Worm (Caenorhabditis elegans) whole organism, L4 larva: ENCODE data around the gene nas-25.
A peak's percentile ranks its signal among the peaks of the same experiment; 100 is the strongest.

Source experiments
- F26F4.8 ChIP-seq: fragments of 200-800 bp; sonication (Bioruptor generic); conservative IDR thresholded peaks from 2 replicates; pipeline ENCODE4 v1.3.6; 2022; ENCODE audit warnings: missing genetic modification characterization, missing compliant biosample characterization
- F49E8.2 ChIP-seq: sonication (generic microtip); optimal IDR thresholded peaks from 2 replicates; lab custom pipeline; 2016; ENCODE audit warnings: missing compliant biosample characterization, mild to moderate bottlenecking, missing genetic modification characterization, borderline replicate concordance
- T20F7.1 ChIP-seq: fragments of 200-800 bp; sonication (Bioruptor generic); optimal IDR thresholded peaks from 2 replicates; lab custom pipeline; 2018; ENCODE audit warnings: mild to moderate bottlenecking, missing genetic modification characterization, missing compliant biosample characterization
- T26A8.4 ChIP-seq: fragments of 200-800 bp; sonication (Bioruptor generic); IDR thresholded peaks from 2 replicates; pipeline ENCODE4 v1.3.6; 2022; ENCODE audit warnings: missing genetic modification characterization, missing compliant biosample characterization
- Y48G9A.11 ChIP-seq: fragments of 200-800 bp; sonication (Bioruptor generic); IDR thresholded peaks from 2 replicates; pipeline ENCODE4 v1.3.6; 2022; ENCODE audit warnings: missing genetic modification reagents, missing genetic modification characterization, missing compliant biosample characterization
- Y5F2A.4 ChIP-seq: fragments of 200-800 bp; sonication (Bioruptor generic); optimal IDR thresholded peaks from 2 replicates; lab custom pipeline; 2018; ENCODE audit warnings: mild to moderate bottlenecking, missing genetic modification characterization, missing compliant biosample characterization
- Y75B8A.6 ChIP-seq: fragments of 200-800 bp; sonication (Bioruptor generic); IDR thresholded peaks from 2 replicates; pipeline ENCODE4 v1.3.6; 2022; ENCODE audit warnings: missing genetic modification reagents, missing genetic modification characterization, missing compliant biosample characterization
- ZK546.5 ChIP-seq, 2 experiments: sonication (generic microtip); optimal IDR thresholded peaks; 2 replicates each; lab custom pipeline; 2017; ENCODE audit warnings: missing biosample characterization in 2 of 2, missing genetic modification characterization in 2 of 2
- aha-1 ChIP-seq: fragments of 150-350 bp; peaks from one replicate; lab custom pipeline; 2014; ENCODE audit warnings: missing biosample characterization, missing genetic modification characterization
- aly-2 ChIP-seq: sonication (generic microtip); optimal IDR thresholded peaks from 2 replicates; lab custom pipeline; 2018; ENCODE audit warnings: missing biosample characterization, missing genetic modification characterization
- ama-1 ChIP-seq: fragments of 150-350 bp; optimal IDR thresholded peaks from 2 replicates; lab custom pipeline; 2014; ENCODE audit warnings: inconsistent platforms, mixed read lengths
- ceh-20 ChIP-seq: fragments of 200-800 bp; sonication (Bioruptor generic); IDR thresholded peaks from 2 replicates; pipeline ENCODE4 v1.3.6; 2022; ENCODE audit warnings: missing genetic modification reagents, missing genetic modification characterization, missing compliant biosample characterization
- ceh-62 ChIP-seq: sonication (generic microtip); optimal IDR thresholded peaks from 2 replicates; lab custom pipeline; 2017; ENCODE audit warnings: missing biosample characterization, missing genetic modification characterization
- ces-1 ChIP-seq: fragments of 150-350 bp; sonication (generic microtip); optimal IDR thresholded peaks from 4 replicates; lab custom pipeline; 2014; ENCODE audit warnings: missing biosample characterization, missing genetic modification reagents, missing genetic modification characterization
- cey-2 ChIP-seq: sonication (generic microtip); optimal IDR thresholded peaks from 3 replicates; lab custom pipeline; 2017; ENCODE audit warnings: missing genetic modification characterization, mild to moderate bottlenecking, missing compliant biosample characterization, antibody characterized with exemption, borderline replicate concordance; ENCODE audit not compliant: insufficient read depth
- ctbp-1 ChIP-seq: fragments of 200-800 bp; sonication (Bioruptor generic); IDR thresholded peaks from 2 replicates; pipeline ENCODE4 v1.3.6; 2022; ENCODE audit warnings: missing genetic modification reagents, missing genetic modification characterization, missing compliant biosample characterization
- daf-12 ChIP-seq: fragments of 150-350 bp; optimal IDR thresholded peaks from 2 replicates; lab custom pipeline; 2014; ENCODE audit warnings: missing biosample characterization, missing genetic modification reagents, missing genetic modification characterization
- daf-16 ChIP-seq, 3 experiments: sonication (generic microtip); optimal IDR thresholded peaks; 2 replicates each; lab custom pipeline; 2016 to 2017; ENCODE audit warnings: missing genetic modification characterization in 3 of 3, missing genetic modification reagents in 3 of 3, mild to moderate bottlenecking in 2 of 3, missing compliant biosample characterization in 2 of 3, missing biosample characterization in 1 of 3, moderate library complexity in 1 of 3
- daf-8 ChIP-seq: fragments of 200-800 bp; sonication (Bioruptor generic); IDR thresholded peaks from 2 replicates; pipeline ENCODE4 v1.3.6; 2022; ENCODE audit warnings: missing genetic modification characterization, missing compliant biosample characterization
- dmd-9 ChIP-seq: fragments of 200-800 bp; sonication (Bioruptor generic); IDR thresholded peaks from 2 replicates; pipeline ENCODE4 v1.3.6; 2022; ENCODE audit warnings: missing genetic modification reagents, missing genetic modification characterization, missing compliant biosample characterization
- dpl-1 ChIP-seq: fragments of 150-350 bp; optimal IDR thresholded peaks from 2 replicates; lab custom pipeline; 2014; ENCODE audit warnings: missing biosample characterization, missing genetic modification reagents, missing genetic modification characterization
- egl-27 ChIP-seq: sonication (generic microtip); optimal IDR thresholded peaks from 3 replicates; lab custom pipeline; 2017; ENCODE audit warnings: missing biosample characterization, missing genetic modification reagents, missing genetic modification characterization
- fos-1 ChIP-seq: fragments of 150-350 bp; optimal IDR thresholded peaks from 2 replicates; lab custom pipeline; 2014; ENCODE audit warnings: missing biosample characterization, missing genetic modification characterization
- gei-8 ChIP-seq: fragments of 200-800 bp; sonication (Bioruptor generic); optimal IDR thresholded peaks from 2 replicates; lab custom pipeline; 2018; ENCODE audit warnings: mild to moderate bottlenecking, missing genetic modification characterization, missing compliant biosample characterization
- hif-1 ChIP-seq, 2 experiments: sonication (generic microtip); optimal IDR thresholded peaks; 2 replicates each; lab custom pipeline; 2016 to 2017; ENCODE audit warnings: missing compliant biosample characterization in 2 of 2, missing genetic modification characterization in 2 of 2, missing genetic modification reagents in 2 of 2, missing genotype in 2 of 2, mild to moderate bottlenecking in 1 of 2
- hlh-11 ChIP-seq: fragments of 200-800 bp; sonication (Bioruptor generic); optimal IDR thresholded peaks from 2 replicates; lab custom pipeline; 2018; ENCODE audit warnings: mild to moderate bottlenecking, missing genetic modification characterization, missing compliant biosample characterization
- lim-7 ChIP-seq: fragments of 200-800 bp; sonication (Bioruptor generic); IDR thresholded peaks from 2 replicates; pipeline ENCODE4 v1.3.6; 2022; ENCODE audit warnings: missing genetic modification characterization, missing compliant biosample characterization
- lin-29 ChIP-seq: fragments of 200-800 bp; sonication (Bioruptor generic); IDR thresholded peaks from 2 replicates; pipeline ENCODE4 v1.3.6; 2022; ENCODE audit warnings: missing genetic modification reagents, missing genetic modification characterization, missing compliant biosample characterization
- lir-3 ChIP-seq: sonication (generic microtip); optimal IDR thresholded peaks from 2 replicates; lab custom pipeline; 2016; ENCODE audit warnings: mild to moderate bottlenecking, missing genetic modification characterization, missing compliant biosample characterization
- lsy-2 ChIP-seq, 2 experiments: fragments of 150-350 bp in 1 of 2; sonication (generic microtip) in 1 of 2; optimal IDR thresholded peaks; 2 replicates each; lab custom pipeline; 2014 to 2017; ENCODE audit warnings: missing biosample characterization in 2 of 2, missing genetic modification characterization in 2 of 2
- mdt-29 ChIP-seq: fragments of 200-800 bp; sonication (Bioruptor generic); IDR thresholded peaks from 2 replicates; pipeline ENCODE4 v1.3.6; 2022; ENCODE audit warnings: missing genetic modification reagents, missing genetic modification characterization, missing compliant biosample characterization
- mes-2 ChIP-seq: sonication (generic microtip); optimal IDR thresholded peaks from 2 replicates; lab custom pipeline; 2016; ENCODE audit warnings: missing genotype, mild to moderate bottlenecking, missing genetic modification characterization, missing compliant biosample characterization; ENCODE audit not compliant: poor library complexity, severe bottlenecking
- mxl-3 ChIP-seq: fragments of 200-800 bp; sonication (Bioruptor generic); optimal IDR thresholded peaks from 2 replicates; lab custom pipeline; 2018; ENCODE audit warnings: mild to moderate bottlenecking, missing genetic modification characterization, missing compliant biosample characterization
- nhr-111 ChIP-seq: fragments of 200-800 bp; sonication (Bioruptor generic); optimal IDR thresholded peaks from 2 replicates; lab custom pipeline; 2018; ENCODE audit warnings: mild to moderate bottlenecking, missing genetic modification characterization, missing compliant biosample characterization
- nhr-237 ChIP-seq: sonication (generic microtip); optimal IDR thresholded peaks from 2 replicates; lab custom pipeline; 2017; ENCODE audit warnings: missing biosample characterization, missing genetic modification characterization
- nhr-76 ChIP-seq: fragments of 150-350 bp; optimal IDR thresholded peaks from 2 replicates; lab custom pipeline; 2014; ENCODE audit warnings: missing biosample characterization, missing genetic modification characterization
- nhr-77 ChIP-seq: fragments of 150-350 bp; optimal IDR thresholded peaks from 2 replicates; lab custom pipeline; 2014; ENCODE audit warnings: missing biosample characterization, missing genetic modification characterization
- pqm-1 ChIP-seq: sonication (generic microtip); optimal IDR thresholded peaks from 2 replicates; lab custom pipeline; 2017; ENCODE audit warnings: missing biosample characterization, missing genetic modification characterization
- rbr-2 ChIP-seq: sonication (generic microtip); optimal IDR thresholded peaks from 2 replicates; lab custom pipeline; 2016; ENCODE audit warnings: missing genotype, missing genetic modification characterization, missing compliant biosample characterization
- saeg-2 ChIP-seq: fragments of 200-800 bp; sonication (Bioruptor generic); IDR thresholded peaks from 2 replicates; pipeline ENCODE4 v1.3.6; 2022; ENCODE audit warnings: missing genetic modification reagents, missing genetic modification characterization, missing compliant biosample characterization
- set-16 ChIP-seq: fragments of 200-800 bp; sonication (Bioruptor generic); IDR thresholded peaks from 2 replicates; pipeline ENCODE4 v1.3.6; 2022; ENCODE audit warnings: missing genetic modification reagents, missing genetic modification characterization, missing compliant biosample characterization
- skn-1 ChIP-seq: fragments of 150-350 bp; optimal IDR thresholded peaks from 2 replicates; lab custom pipeline; 2014; ENCODE audit warnings: missing biosample characterization, missing genetic modification characterization
- snpc-1.2 ChIP-seq: fragments of 200-800 bp; sonication (Bioruptor generic); IDR thresholded peaks from 2 replicates; pipeline ENCODE4 v1.3.6; 2022; ENCODE audit warnings: missing genetic modification reagents, missing genetic modification characterization, missing compliant biosample characterization
- spr-1 ChIP-seq: sonication (generic microtip); optimal IDR thresholded peaks from 2 replicates; lab custom pipeline; 2016; ENCODE audit warnings: mild to moderate bottlenecking, missing genetic modification characterization, missing compliant biosample characterization
- tag-97 ChIP-seq: fragments of 200-800 bp; sonication (Bioruptor generic); IDR thresholded peaks from 2 replicates; pipeline ENCODE4 v1.3.6; 2022; ENCODE audit warnings: missing genetic modification characterization, missing compliant biosample characterization
- unc-130 ChIP-seq: sonication (generic microtip); optimal IDR thresholded peaks from 2 replicates; lab custom pipeline; 2016; ENCODE audit warnings: missing genetic modification reagents, missing genetic modification characterization, missing compliant biosample characterization
- unc-62 ChIP-seq, 3 experiments: fragments of 150-350 bp in 1 of 3; sonication (generic microtip); optimal IDR thresholded peaks in 2 of 3; peaks in 1 of 3; 1 replicate in 1 of 3; 2 replicates in 2 of 3; lab custom pipeline; 2014 to 2017; ENCODE audit warnings: missing biosample characterization in 3 of 3, missing genetic modification characterization in 3 of 3, missing genetic modification reagents in 3 of 3, missing genotype in 1 of 3
- vab-7 ChIP-seq: fragments of 200-800 bp; sonication (Bioruptor generic); IDR thresholded peaks from 2 replicates; pipeline ENCODE4 v1.3.6; 2022; ENCODE audit warnings: missing genetic modification reagents, missing genetic modification characterization, missing compliant biosample characterization
- zag-1 ChIP-seq: fragments of 150-350 bp; optimal IDR thresholded peaks from 2 replicates; lab custom pipeline; 2014; ENCODE audit warnings: missing biosample characterization, missing genetic modification characterization
- zfp-3 ChIP-seq: fragments of 200-800 bp; sonication (Bioruptor generic); conservative IDR thresholded peaks from 2 replicates; pipeline ENCODE4 v1.3.6; 2022; ENCODE audit warnings: missing genetic modification reagents, missing genetic modification characterization, missing compliant biosample characterization
- zip-11 ChIP-seq: fragments of 200-800 bp; sonication (Bioruptor generic); IDR thresholded peaks from 2 replicates; pipeline ENCODE4 v1.3.6; 2022; ENCODE audit warnings: missing genetic modification characterization, missing compliant biosample characterization
- ztf-7 ChIP-seq: fragments of 150-350 bp; optimal IDR thresholded peaks from 2 replicates; lab custom pipeline; 2014; ENCODE audit warnings: missing biosample characterization, missing genetic modification characterization

nas-25 gene

DNA sequence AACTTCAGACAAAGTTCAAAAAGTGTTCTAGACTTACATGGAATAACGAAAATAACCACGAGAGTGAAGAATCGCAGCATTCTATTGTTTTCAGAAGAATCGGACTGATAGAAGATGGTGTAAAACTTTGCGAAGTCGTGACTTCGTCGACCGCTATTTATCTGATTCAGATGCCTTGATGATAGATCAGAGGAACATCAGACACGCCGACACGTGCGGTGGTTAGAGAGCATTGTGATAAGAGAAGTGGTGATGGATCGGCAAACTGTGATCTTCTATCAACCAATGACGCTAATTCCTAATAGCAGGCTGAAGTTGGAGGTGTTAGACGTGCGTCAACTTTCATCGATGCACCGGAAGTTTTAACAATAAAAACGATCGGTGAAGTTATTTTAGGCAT lies 7.6 kb upstream of the nas-25 start:
- TF ChIP-seq daf-16 (GFP tag; optimal IDR thresholded peaks at IDR 0.05; lab: Kevin White, UChicago) (no peak), daf-16 (tag; optimal IDR thresholded peaks at IDR 0.05; lab: Kevin White, UChicago) (no peak), ZK546.5 (tag; optimal IDR thresholded peaks at IDR 0.05; lab: Kevin White, UChicago) (no peak), saeg-2 (GFP tag; lab: Robert Waterston, UW) (no peak), ctbp-1 (GFP tag; lab: Robert Waterston, UW) (no peak), Y48G9A.11 (GFP tag; lab: Robert Waterston, UW) (no peak), lsy-2 (tag; optimal IDR thresholded peaks at IDR 0.05; lab: Kevin White, UChicago) (no peak), lim-7 (GFP tag; lab: Robert Waterston, UW) (no peak), T26A8.4 (GFP tag; lab: Robert Waterston, UW) (no peak), hif-1 (tag; optimal IDR thresholded peaks at IDR 0.05; lab: Kevin White, UChicago) (no peak), daf-12 (tag; lab: Kevin White, UChicago) (no peak), zip-11 (GFP tag; lab: Robert Waterston, UW) (no peak), lir-3 (tag; lab: Kevin White, UChicago) (no peak), unc-62 (GFP tag; optimal IDR thresholded peaks at IDR 0.05 in 1 of 2; lab: Kevin White, UChicago) (no peak), unc-62 (tag; optimal IDR thresholded peaks at IDR 0.05; lab: Kevin White, UChicago) (no peak), nhr-111 (no peak), nhr-76 (tag; lab: Kevin White, UChicago) (no peak), dpl-1 (GFP tag; lab: Kevin White, UChicago) (no peak), cey-2 (tag; lab: Kevin White, UChicago) (peak; percentile 78), fos-1 (tag; lab: Kevin White, UChicago) (no peak), F49E8.2 (no peak), aha-1 (peak; percentile 92), mes-2 (tag; lab: Kevin White, UChicago) (no peak), snpc-1.2 (GFP tag; lab: Robert Waterston, UW) (no peak), Y5F2A.4 (GFP tag; lab: Kevin White, UChicago) (no peak), Y75B8A.6 (no peak), dmd-9 (no peak), zag-1 (tag; lab: Kevin White, UChicago) (no peak), hlh-11 (tag; lab: Kevin White, UChicago) (peak; percentile 62), aly-2 (tag; lab: Kevin White, UChicago) (no peak), tag-97 (no peak), unc-130 (GFP tag; lab: Kevin White, UChicago) (no peak), nhr-77 (tag; lab: Kevin White, UChicago) (no peak), T20F7.1 (GFP tag; lab: Kevin White, UChicago) (no peak), ztf-7 (no peak), egl-27 (tag; lab: Kevin White, UChicago) (no peak), spr-1 (tag; lab: Kevin White, UChicago) (no peak), set-16 (GFP tag; lab: Robert Waterston, UW) (no peak), skn-1 (no peak), nhr-237 (tag; lab: Kevin White, UChicago) (no peak), F26F4.8 (no peak), mdt-29 (no peak), vab-7 (no peak), ama-1 (peak; percentile 4), lin-29 (GFP tag; lab: Robert Waterston, UW) (no peak), gei-8 (peak; percentile 25), rbr-2 (tag; lab: Kevin White, UChicago) (no peak), daf-8 (GFP tag; lab: Robert Waterston, UW) (no peak), ceh-62 (no peak), ces-1 (GFP tag; lab: Kevin White, UChicago) (no peak), mxl-3 (GFP tag; lab: Kevin White, UChicago) (peak; percentile 84), pqm-1 (tag; lab: Kevin White, UChicago) (no peak), zfp-3 (GFP tag; lab: Robert Waterston, UW) (no peak), ceh-20 (GFP tag; lab: Robert Waterston, UW) (0 out of 2 replicates have a peak, but pooled peaks have one; percentile 55)
